Worm (Caenorhabditis elegans): ENCODE measurements around the gene F14H3.15.

- no peak for TF ChIP-seq ztf-23 (GFP tag; IDR thresholded peaks at IDR 0.05)
- TF ChIP-seq flt-1 (GFP tag; IDR thresholded peaks at IDR 0.05), result no peak
- TF ChIP-seq cog-1 (tag; optimal IDR thresholded peaks at IDR 0.05), result no peak
- TF ChIP-seq ztf-29 (GFP tag; IDR thresholded peaks at IDR 0.05), result no peak
- TF ChIP-seq klf-2 (GFP tag; conservative IDR thresholded peaks at IDR 0.05), result no peak
These were observed 35.7 kb downstream of the F14H3.15 start, which contains the start of gene T10C6.6 for ce11 chrV:16024300-16024699.
